Worm (Caenorhabditis elegans): ENCODE measurements around the gene F28F9.2.

F28F9.2 gene

DNA sequence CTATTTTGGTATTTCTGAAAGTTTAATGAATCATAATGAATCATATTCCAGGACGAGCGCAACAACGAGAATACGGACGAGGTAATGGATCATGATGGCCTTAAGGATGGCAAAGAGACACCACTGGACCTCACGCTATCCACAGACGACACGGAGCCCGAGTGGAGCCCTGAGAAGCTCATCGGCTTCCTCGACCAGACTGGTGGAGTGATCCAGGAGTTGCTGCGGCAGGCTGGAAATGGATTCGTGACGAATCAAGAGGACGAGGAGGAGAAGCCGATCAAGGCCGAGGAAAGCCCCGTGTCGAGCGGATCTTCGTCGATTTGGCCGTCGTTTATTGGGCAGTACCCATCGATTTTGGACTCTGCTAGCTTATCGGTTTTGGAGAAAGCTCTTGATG lies 20.0 kb downstream of the F28F9.2 start:
- TF ChIP-seq fkh-10 (GFP tag; optimal IDR thresholded peaks at IDR 0.05) (peak; percentile 43), C08G9.2 (tag; optimal IDR thresholded peaks at IDR 0.05) (no peak)

DNA sequence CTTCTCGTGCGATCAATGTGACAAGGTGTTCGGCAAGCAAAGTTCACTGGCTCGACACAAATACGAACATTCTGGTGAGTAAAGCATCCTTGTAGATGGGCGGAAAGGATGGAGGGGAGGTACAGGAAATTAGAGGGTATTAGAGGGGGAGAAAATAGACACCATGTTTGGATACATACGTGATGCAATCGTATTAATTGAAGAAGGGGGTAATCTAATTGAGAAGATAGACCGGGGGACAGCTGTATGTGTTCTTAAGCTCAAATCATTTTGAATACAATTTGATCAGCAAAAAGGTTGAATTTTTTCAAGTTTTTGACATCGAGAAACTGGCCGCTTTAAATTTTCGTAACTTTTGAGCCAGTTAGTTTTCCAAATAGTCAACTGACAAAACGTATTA lies 20.9 kb downstream of the F28F9.2 start:
- no peak for TF ChIP-seq dmd-4 (tag; optimal IDR thresholded peaks at IDR 0.05; ENCODE audit: borderline replicate concordance)
- no peak for TF ChIP-seq ceh-48 (tag; optimal IDR thresholded peaks at IDR 0.05)
- no peak for TF ChIP-seq ceh-22 (tag; optimal IDR thresholded peaks at IDR 0.05)
- no peak for TF ChIP-seq pag-3 (tag; optimal IDR thresholded peaks at IDR 0.05; ENCODE audit: borderline replicate concordance)
- peak; percentile 12 for TF ChIP-seq ceh-31 (tag; optimal IDR thresholded peaks at IDR 0.05)
- no peak for TF ChIP-seq hlh-13 (GFP tag; optimal IDR thresholded peaks at IDR 0.05)
- peak; percentile 87 for TF ChIP-seq unc-42 (tag; optimal IDR thresholded peaks at IDR 0.05)
- TF ChIP-seq fax-1 (tag; optimal IDR thresholded peaks at IDR 0.05), result no peak
- no peak for TF ChIP-seq ceh-45 (GFP tag; IDR thresholded peaks at IDR 0.05)
- no peak for TF ChIP-seq ceh-2 (tag; optimal IDR thresholded peaks at IDR 0.05)
- TF ChIP-seq elt-4 (tag; optimal IDR thresholded peaks at IDR 0.05), result no peak
- TF ChIP-seq F13H6.1 (tag; optimal IDR thresholded peaks at IDR 0.05), result no peak

DNA sequence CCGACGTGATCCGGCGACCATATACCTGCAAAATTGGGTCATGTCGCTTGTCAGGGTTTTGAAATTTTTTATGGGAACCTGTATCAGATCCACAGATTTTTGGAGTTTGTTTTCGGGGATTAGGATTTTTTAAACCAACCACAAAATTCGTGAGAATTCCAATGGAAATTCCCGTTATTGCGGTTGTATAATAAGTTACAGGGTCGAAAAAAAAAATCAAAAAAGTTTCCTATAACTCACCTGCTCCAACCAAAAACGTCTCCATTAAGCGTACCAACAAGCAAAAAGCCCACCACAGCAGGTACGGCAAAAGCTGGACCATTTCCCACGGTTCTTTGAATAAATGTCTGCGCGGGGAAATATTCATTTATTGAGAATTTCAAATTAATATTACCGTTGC lies 23.4 kb downstream of the F28F9.2 start:
- TF ChIP-seq ceh-30 (tag; optimal IDR thresholded peaks at IDR 0.05), result no peak
- TF ChIP-seq eyg-1 (tag; optimal IDR thresholded peaks at IDR 0.05), result no peak
- TF ChIP-seq hlh-13 (GFP tag; optimal IDR thresholded peaks at IDR 0.05), result no peak
- TF ChIP-seq pqm-1 (tag; optimal IDR thresholded peaks at IDR 0.05), result no peak
- TF ChIP-seq pag-3 (tag; optimal IDR thresholded peaks at IDR 0.05; ENCODE audit: borderline replicate concordance), result no peak
- TF ChIP-seq ceh-34 (tag; optimal IDR thresholded peaks at IDR 0.05), result no peak
- no peak for TF ChIP-seq fkh-10 (GFP tag; optimal IDR thresholded peaks at IDR 0.05)
- no peak for TF ChIP-seq ztf-16 (tag; optimal IDR thresholded peaks at IDR 0.05)
- TF ChIP-seq T23F11.4 (GFP tag; optimal IDR thresholded peaks at IDR 0.05), result no peak

DNA sequence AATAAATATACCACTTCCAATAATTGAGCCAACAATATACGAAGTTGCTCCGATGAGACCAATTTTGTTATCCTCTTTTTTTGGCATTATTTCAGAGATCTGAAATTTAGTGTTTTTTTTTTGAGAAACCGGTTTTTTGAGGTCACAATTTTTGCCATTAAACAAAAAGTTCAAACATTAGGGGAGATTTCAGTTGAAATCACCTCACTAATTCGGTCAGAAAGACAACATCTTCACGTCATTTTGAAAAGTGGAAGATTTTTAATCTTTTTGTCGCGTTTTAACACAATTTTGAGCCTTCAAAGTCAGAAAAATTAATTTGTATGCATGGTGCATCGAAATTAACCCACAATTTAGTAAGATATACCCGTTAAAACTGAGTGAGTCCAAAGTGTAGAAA lies 25.4 kb downstream of the F28F9.2 start, which contains the start of gene aat-8:
Gene aat-8 (minus strand): TSS at position 101 of the 400 bp plus-strand sequence.
- TF ChIP-seq elt-2 (tag; optimal IDR thresholded peaks at IDR 0.05) (no peak), ceh-22 (tag; optimal IDR thresholded peaks at IDR 0.05) (no peak), ahr-1 (tag; optimal IDR thresholded peaks at IDR 0.05) (no peak), hlh-8 (tag; optimal IDR thresholded peaks at IDR 0.05) (no peak), ceh-14 (tag; optimal IDR thresholded peaks at IDR 0.05) (no peak), ceh-6 (GFP tag; optimal IDR thresholded peaks at IDR 0.05) (no peak), madf-2 (tag; optimal IDR thresholded peaks at IDR 0.05) (no peak)

DNA sequence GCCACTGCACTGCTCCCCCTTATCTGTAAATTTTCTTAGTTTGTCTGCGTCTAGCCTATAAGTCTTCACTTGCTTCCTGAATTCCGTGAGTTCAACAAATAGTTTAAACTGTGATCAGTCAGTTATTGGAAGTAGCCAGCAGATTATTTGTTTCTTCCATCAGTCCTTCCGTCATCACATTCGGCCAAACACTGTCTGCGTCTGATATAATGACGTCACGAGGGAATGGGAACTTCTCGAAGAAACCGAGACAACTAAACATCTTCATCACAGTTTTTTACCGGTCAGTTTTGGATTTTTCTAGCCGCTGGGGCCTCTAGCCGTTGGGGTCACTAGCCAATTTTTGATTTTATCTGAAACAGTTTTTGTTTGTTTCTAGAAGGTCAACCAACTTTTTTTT lies 26.5 kb downstream of the F28F9.2 start:
- TF ChIP-seq fkh-10 (GFP tag; optimal IDR thresholded peaks at IDR 0.05) (no peak), ref-2 (tag; optimal IDR thresholded peaks at IDR 0.05) (no peak), npax-4 (tag; optimal IDR thresholded peaks at IDR 0.05) (no peak)

DNA sequence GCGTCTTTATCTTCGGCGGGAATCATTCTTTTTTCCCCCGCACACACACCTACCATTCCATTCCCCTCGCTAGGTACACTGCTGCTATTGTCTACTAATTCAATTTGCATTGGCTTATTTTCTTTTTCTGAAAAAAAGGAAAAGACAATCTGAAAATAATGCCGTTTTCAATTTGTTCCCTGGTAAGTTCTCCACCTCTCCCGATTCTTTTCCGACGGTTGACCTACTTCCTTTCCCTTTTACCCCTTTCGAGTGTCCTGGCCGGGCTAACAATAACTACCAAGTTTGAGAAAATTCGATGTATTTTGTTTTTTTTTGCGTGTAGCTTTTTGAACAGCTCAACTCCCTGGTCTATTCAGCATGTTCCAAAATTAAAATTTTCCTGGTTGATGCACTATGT lies 27.7 kb downstream of the F28F9.2 start, which contains the start of gene F37C4.4:
Gene F37C4.4 (plus strand): TSS at position 58 of the 400 bp plus-strand sequence.
- TF ChIP-seq ceh-48 (tag; optimal IDR thresholded peaks at IDR 0.05), result no peak
- TF ChIP-seq dmd-4 (tag; optimal IDR thresholded peaks at IDR 0.05; ENCODE audit: borderline replicate concordance), result no peak
- no peak for TF ChIP-seq eyg-1 (tag; optimal IDR thresholded peaks at IDR 0.05)
- no peak for TF ChIP-seq ama-1 (optimal IDR thresholded peaks at IDR 0.05)
- TF ChIP-seq syd-9 (tag; optimal IDR thresholded peaks at IDR 0.05), result no peak
- no peak for TF ChIP-seq elt-2 (tag; optimal IDR thresholded peaks at IDR 0.05)

DNA sequence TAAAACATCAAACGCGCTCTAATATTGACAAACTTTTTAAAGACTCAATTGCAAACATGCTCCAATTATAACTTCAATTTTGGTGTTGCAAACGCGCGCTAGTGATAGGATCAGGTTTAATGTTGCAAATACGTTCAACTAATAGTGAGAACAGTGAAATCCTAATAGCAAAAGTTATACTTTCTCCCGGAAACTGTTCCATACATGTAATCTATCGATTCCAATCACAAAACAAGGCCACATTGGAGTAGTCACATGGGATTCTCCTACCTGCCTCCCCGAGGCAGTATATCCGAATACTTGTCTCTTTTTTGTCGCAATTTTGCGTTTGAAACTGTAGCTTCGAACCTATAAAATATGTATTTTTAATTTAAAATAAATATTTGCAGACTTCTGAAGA lies 30.4 kb downstream of the F28F9.2 start:
- TF ChIP-seq ama-1 (optimal IDR thresholded peaks at IDR 0.05) (no peak), C08G9.2 (tag; optimal IDR thresholded peaks at IDR 0.05) (no peak), gmeb-2 (tag; optimal IDR thresholded peaks at IDR 0.05) (no peak), pqm-1 (tag; optimal IDR thresholded peaks at IDR 0.05) (no peak), syd-9 (tag; optimal IDR thresholded peaks at IDR 0.05) (no peak)

Data from whole organism, late embryonic.